Worm (Caenorhabditis elegans): ENCODE results near the gene klc-2.

ce11 chrV:5580517-5580916 is 695 bp downstream of the klc-2 start:
- TF ChIP-seq tbx-37 (GFP tag; conservative IDR thresholded peaks at IDR 0.05) (no peak), tbx-11 (GFP tag; IDR thresholded peaks at IDR 0.05) (no peak)
